Fruit fly (Drosophila melanogaster) Kc167 (cell line): Measurements from ENCODE around the gene Pitslre.

Experiments used
- h ChIP-seq: fragments of >200 bp; optimal IDR thresholded peaks from 3 replicates; lab custom pipeline; 2018; ENCODE audit warnings: missing external identifiers
- ttk ChIP-seq: sonication (Bioruptor generic); optimal IDR thresholded peaks from 2 replicates; lab custom pipeline; 2017; ENCODE audit warnings: missing external identifiers

- TF ChIP-seq h = no peak
- no peak for TF ChIP-seq ttk (lab: Kevin White, UChicago)
Observed at dm6 chr3L:20755585-20755984, 15.7 kb upstream of the Pitslre start, which contains the start of gene CG33912.
